Worm (Caenorhabditis elegans) whole organism, L2 larva: ENCODE measurements around the gene R08A2.5.

Experiments
- C34F6.9 ChIP-seq: fragments of 150-350 bp; optimal IDR thresholded peaks from 2 replicates; lab custom pipeline; 2014; ENCODE audit warnings: missing biosample characterization, missing genetic modification characterization
- F13H6.1 ChIP-seq: sonication (generic microtip); optimal IDR thresholded peaks from 2 replicates; lab custom pipeline; 2016; ENCODE audit warnings: missing genetic modification characterization, missing compliant biosample characterization
- R02D3.7 ChIP-seq: fragments of 150-350 bp; optimal IDR thresholded peaks from 2 replicates; lab custom pipeline; 2014; ENCODE audit warnings: missing biosample characterization, missing genetic modification characterization
- Y55F3AM.14 ChIP-seq: fragments of 200-800 bp; sonication (Bioruptor generic); optimal IDR thresholded peaks from 2 replicates; lab custom pipeline; 2018; ENCODE audit warnings: mild to moderate bottlenecking, missing genetic modification characterization, missing compliant biosample characterization
- ZK546.5 ChIP-seq: sonication (generic microtip); optimal IDR thresholded peaks from 2 replicates; lab custom pipeline; 2017; ENCODE audit warnings: missing biosample characterization, missing genetic modification characterization
- alr-1 ChIP-seq: fragments of 150-350 bp; optimal IDR thresholded peaks from 2 replicates; lab custom pipeline; 2014; ENCODE audit warnings: missing biosample characterization, missing genetic modification characterization
- aly-2 ChIP-seq: fragments of 150-350 bp; optimal IDR thresholded peaks from 2 replicates; lab custom pipeline; 2014; ENCODE audit warnings: missing biosample characterization, missing genetic modification characterization
- ama-1 ChIP-seq: fragments of 150-350 bp; optimal IDR thresholded peaks from 2 replicates; lab custom pipeline; 2018; ENCODE audit warnings: inconsistent platforms
- blmp-1 ChIP-seq: sonication (generic microtip); optimal IDR thresholded peaks from 2 replicates; lab custom pipeline; 2017; ENCODE audit warnings: missing genetic modification characterization, mild to moderate bottlenecking, missing compliant biosample characterization, antibody characterized with exemption, moderate library complexity; ENCODE audit not compliant: insufficient read depth
- ceh-16 ChIP-seq: fragments of 150-350 bp; optimal IDR thresholded peaks from 2 replicates; lab custom pipeline; 2014; ENCODE audit warnings: missing biosample characterization, missing genetic modification characterization
- crh-2 ChIP-seq: sonication (generic microtip); optimal IDR thresholded peaks from 2 replicates; lab custom pipeline; 2017; ENCODE audit warnings: missing biosample characterization, missing genetic modification characterization
- dmd-4 ChIP-seq: sonication (generic microtip); optimal IDR thresholded peaks from 2 replicates; lab custom pipeline; 2017; ENCODE audit warnings: missing biosample characterization, missing genetic modification characterization
- egl-27 ChIP-seq: sonication (generic microtip); optimal IDR thresholded peaks from 3 replicates; lab custom pipeline; 2017; ENCODE audit warnings: missing biosample characterization, missing genetic modification reagents, missing genetic modification characterization
- elt-1 ChIP-seq: fragments of 150-350 bp; optimal IDR thresholded peaks from 2 replicates; lab custom pipeline; 2014; ENCODE audit warnings: missing biosample characterization, missing genetic modification characterization
- elt-3 ChIP-seq: sonication (generic microtip); optimal IDR thresholded peaks from 2 replicates; lab custom pipeline; 2017; ENCODE audit warnings: missing biosample characterization, missing genetic modification characterization
- gmeb-1 ChIP-seq: fragments of 150-350 bp; optimal IDR thresholded peaks from 2 replicates; lab custom pipeline; 2014; ENCODE audit warnings: missing biosample characterization, missing genetic modification characterization
- lin-11 ChIP-seq: fragments of 150-350 bp; sonication (generic microtip); optimal IDR thresholded peaks from 2 replicates; lab custom pipeline; 2014; ENCODE audit warnings: missing biosample characterization, missing genetic modification characterization, inconsistent platforms, mixed read lengths
- lin-13 ChIP-seq: fragments of 150-350 bp; optimal IDR thresholded peaks from 2 replicates; lab custom pipeline; 2014; ENCODE audit warnings: missing biosample characterization, missing genetic modification reagents, missing genetic modification characterization
- lin-39 ChIP-seq: fragments of 150-350 bp; optimal IDR thresholded peaks from 2 replicates; lab custom pipeline; 2014; ENCODE audit warnings: missing biosample characterization, missing genetic modification reagents, missing genetic modification characterization
- lsy-2 ChIP-seq, 2 experiments: fragments of 150-350 bp in 1 of 2; sonication (generic microtip) in 1 of 2; optimal IDR thresholded peaks; 2 replicates each; lab custom pipeline; 2014 to 2017; ENCODE audit warnings: missing biosample characterization in 2 of 2, missing genetic modification characterization in 2 of 2
- mab-5 ChIP-seq: fragments of 150-350 bp; optimal IDR thresholded peaks from 2 replicates; lab custom pipeline; 2014; ENCODE audit warnings: missing biosample characterization, missing genetic modification characterization
- mbf-1 ChIP-seq: sonication (generic microtip); optimal IDR thresholded peaks from 2 replicates; lab custom pipeline; 2017; ENCODE audit warnings: missing biosample characterization, missing genetic modification characterization
- mdl-1 ChIP-seq, 2 experiments: fragments of 150-350 bp in 1 of 2; sonication (generic microtip) in 1 of 2; optimal IDR thresholded peaks; 2 replicates each; lab custom pipeline; 2017; ENCODE audit warnings: missing biosample characterization in 2 of 2, missing genetic modification characterization in 2 of 2
- nhr-11 ChIP-seq: fragments of 150-350 bp; optimal IDR thresholded peaks from 2 replicates; lab custom pipeline; 2014; ENCODE audit warnings: missing biosample characterization, missing genetic modification characterization
- nhr-12 ChIP-seq: fragments of 150-350 bp; optimal IDR thresholded peaks from 2 replicates; lab custom pipeline; 2014; ENCODE audit warnings: missing biosample characterization, missing genetic modification characterization
- nhr-129 ChIP-seq: fragments of 150-350 bp; optimal IDR thresholded peaks from 2 replicates; lab custom pipeline; 2014; ENCODE audit warnings: missing biosample characterization, missing genetic modification characterization
- nhr-21 ChIP-seq: fragments of 150-350 bp; optimal IDR thresholded peaks from 2 replicates; lab custom pipeline; 2014; ENCODE audit warnings: missing biosample characterization, missing genetic modification characterization
- nhr-23 ChIP-seq: fragments of 150-350 bp; optimal IDR thresholded peaks from 2 replicates; lab custom pipeline; 2014; ENCODE audit warnings: missing biosample characterization, missing genetic modification reagents, missing genetic modification characterization
- nhr-25 ChIP-seq: fragments of 150-350 bp; sonication (generic microtip); optimal IDR thresholded peaks from 3 replicates; lab custom pipeline; 2014; ENCODE audit warnings: missing biosample characterization, missing genetic modification characterization
- nhr-6 ChIP-seq: fragments of 150-350 bp; optimal IDR thresholded peaks from 2 replicates; lab custom pipeline; 2014; ENCODE audit warnings: missing biosample characterization, missing genetic modification characterization
- peb-1 ChIP-seq: fragments of 150-350 bp; optimal IDR thresholded peaks from 2 replicates; lab custom pipeline; 2014; ENCODE audit warnings: missing biosample characterization, missing genetic modification characterization
- sem-4 ChIP-seq: fragments of 150-350 bp; optimal IDR thresholded peaks from 2 replicates; lab custom pipeline; 2014; ENCODE audit warnings: missing biosample characterization, missing genetic modification reagents, missing genetic modification characterization
- sma-3 ChIP-seq: sonication (generic microtip); optimal IDR thresholded peaks from 2 replicates; lab custom pipeline; 2016; ENCODE audit warnings: missing genetic modification reagents, missing genetic modification characterization, missing compliant biosample characterization
- sma-9 ChIP-seq, 2 experiments: fragments of 150-350 bp in 1 of 2; sonication (generic microtip) in 1 of 2; optimal IDR thresholded peaks; 2 replicates each; lab custom pipeline; 2014 to 2016; ENCODE audit warnings: missing genetic modification characterization in 2 of 2, mild to moderate bottlenecking in 1 of 2, missing biosample characterization in 1 of 2, missing compliant biosample characterization in 1 of 2, missing genetic modification reagents in 1 of 2, moderate library complexity in 1 of 2
- snpc-4 ChIP-seq: fragments of 150-350 bp; optimal IDR thresholded peaks from 2 replicates; lab custom pipeline; 2014; ENCODE audit warnings: missing biosample characterization, missing genetic modification characterization
- unc-39 ChIP-seq: fragments of 150-350 bp; optimal IDR thresholded peaks from 2 replicates; lab custom pipeline; 2014; ENCODE audit warnings: missing biosample characterization, missing genetic modification characterization
- unc-55 ChIP-seq: fragments of 150-350 bp; sonication (generic microtip); optimal IDR thresholded peaks from 3 replicates; lab custom pipeline; 2014; ENCODE audit warnings: missing biosample characterization, missing genetic modification reagents, missing genetic modification characterization
- unc-62 ChIP-seq: fragments of 150-350 bp; optimal IDR thresholded peaks from 2 replicates; lab custom pipeline; 2014; ENCODE audit warnings: missing biosample characterization, missing genetic modification reagents, missing genetic modification characterization
- zag-1 ChIP-seq: fragments of 150-350 bp; optimal IDR thresholded peaks from 2 replicates; lab custom pipeline; 2014; ENCODE audit warnings: missing biosample characterization, missing genetic modification characterization
- ztf-4 ChIP-seq: fragments of 150-350 bp; optimal IDR thresholded peaks from 2 replicates; lab custom pipeline; 2014; ENCODE audit warnings: missing biosample characterization, missing genetic modification characterization

R08A2.5 gene

DNA sequence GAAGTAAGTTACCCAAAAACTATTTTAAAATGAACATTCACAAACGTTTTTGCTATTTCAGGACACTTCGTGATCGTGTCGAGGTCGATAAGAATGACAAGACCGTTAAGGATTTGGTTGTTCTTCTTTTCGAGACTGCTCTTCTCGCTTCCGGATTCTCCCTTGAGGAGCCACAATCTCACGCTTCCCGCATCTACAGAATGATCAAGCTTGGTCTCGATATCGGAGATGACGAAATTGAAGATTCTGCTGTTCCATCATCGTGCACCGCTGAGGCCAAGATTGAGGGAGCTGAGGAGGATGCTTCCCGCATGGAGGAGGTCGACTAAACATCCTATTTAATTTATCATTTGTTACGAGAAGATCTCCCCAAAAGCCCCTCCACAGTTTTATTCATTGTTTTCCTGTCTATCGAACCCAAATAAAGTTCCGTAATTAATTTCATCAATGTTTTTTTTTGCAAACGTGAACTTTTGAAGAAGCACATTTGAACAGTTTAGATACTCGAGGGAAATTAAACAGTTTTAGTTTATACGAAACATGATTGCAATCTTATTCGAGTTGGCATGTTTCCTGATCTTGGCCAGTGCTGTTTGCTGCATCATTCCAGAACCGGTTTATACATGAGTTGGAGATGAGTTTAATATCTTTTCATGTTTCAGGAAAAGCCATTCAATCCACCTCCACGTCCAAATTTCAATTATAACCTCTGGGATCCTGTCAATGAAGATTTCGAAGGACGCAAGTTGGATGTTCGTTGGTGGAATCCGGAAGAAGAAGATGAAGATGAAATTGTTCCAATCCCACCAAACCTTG is 24.1 kb upstream of the R08A2.5 start, which contains the start of gene C47E8.11 (continued):
- TF ChIP-seq peb-1 (no peak), mdl-1 (tag; optimal IDR thresholded peaks at IDR 0.05; lab: Kevin White, UChicago) (no peak), lin-13 (GFP tag; lab: Kevin White, UChicago) (peak; percentile 63), unc-62 (GFP tag; lab: Kevin White, UChicago) (no peak), alr-1 (tag; lab: Kevin White, UChicago) (no peak), Y55F3AM.14 (GFP tag; lab: Kevin White, UChicago) (no peak), elt-3 (tag; lab: Kevin White, UChicago) (no peak), blmp-1 (tag; lab: Kevin White, UChicago) (no peak), elt-1 (tag; lab: Kevin White, UChicago) (no peak), nhr-12 (tag; lab: Kevin White, UChicago) (peak; percentile 18), ztf-4 (tag; lab: Kevin White, UChicago) (peak; percentile 92), nhr-11 (tag; lab: Kevin White, UChicago) (no peak), unc-39 (no peak)
- TF ChIP-seq, all 48 proteins: peak for 17

DNA sequence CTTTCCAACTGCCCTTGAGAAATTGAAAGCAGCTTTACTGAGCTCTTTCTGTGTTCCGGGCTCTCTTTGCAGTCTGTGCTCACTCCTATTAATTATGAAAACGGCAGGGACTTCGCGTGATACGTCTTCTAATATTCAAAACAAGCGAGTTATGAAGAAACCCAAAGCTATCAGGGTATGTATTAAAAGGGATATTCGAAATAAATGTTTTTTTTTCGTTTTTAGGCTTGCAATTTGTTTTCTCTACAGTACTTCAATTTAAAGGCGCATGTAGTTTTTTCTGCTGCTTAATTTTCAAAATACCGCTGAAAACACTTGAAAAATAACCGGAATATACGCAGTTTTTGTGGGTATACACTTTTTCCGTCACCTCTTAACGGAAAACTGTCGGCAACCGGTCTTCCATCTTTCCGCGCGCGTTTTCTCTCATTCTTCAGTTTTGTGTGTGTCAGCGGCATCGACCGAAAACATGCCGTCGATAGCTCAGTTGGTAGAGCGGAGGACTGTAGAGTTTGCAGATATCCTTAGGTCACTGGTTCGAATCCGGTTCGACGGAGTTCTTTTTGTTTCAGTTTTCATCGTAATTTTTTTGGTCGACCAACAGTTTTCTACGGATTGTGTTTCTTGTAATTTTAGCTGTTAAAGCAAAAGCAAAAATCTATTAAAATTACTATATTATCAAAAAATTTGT is 23.2 kb upstream of the R08A2.5 start, which contains the start of gene gasr-8:
TSS of gene gasr-8 (plus strand) at position 51 of the 691 bp plus-strand sequence.
- TF ChIP-seq elt-3 (tag; lab: Kevin White, UChicago) (no peak), gmeb-1 (no peak), mab-5 (tag; lab: Kevin White, UChicago) (no peak), nhr-129 (tag; lab: Kevin White, UChicago) (no peak), sma-9 (GFP tag; optimal IDR thresholded peaks at IDR 0.05; lab: Kevin White, UChicago) (no peak), sma-9 (tag; optimal IDR thresholded peaks at IDR 0.05; lab: Kevin White, UChicago) (no peak), C34F6.9 (tag; lab: Kevin White, UChicago) (no peak)

DNA sequence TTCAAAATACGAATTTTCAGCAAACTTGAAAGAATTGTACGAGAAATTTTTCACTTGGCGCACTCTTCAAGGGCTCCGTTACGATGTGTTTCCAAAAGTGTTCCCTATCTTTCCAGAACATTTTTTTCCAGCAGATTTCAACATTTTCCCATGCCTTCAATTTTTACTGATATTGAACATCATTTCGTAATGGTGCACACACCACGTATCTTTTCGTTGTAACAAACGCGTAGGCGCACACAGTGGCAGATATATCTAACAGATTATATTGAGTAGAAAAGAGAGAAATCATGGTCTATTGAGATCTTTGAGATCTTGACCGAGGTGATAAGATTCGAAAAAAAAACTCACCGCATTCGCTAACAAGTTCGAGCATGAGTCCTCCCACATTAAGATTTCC is 16.7 kb upstream of the R08A2.5 start:
- TF ChIP-seq Y55F3AM.14 (GFP tag; lab: Kevin White, UChicago) (no peak), ztf-4 (tag; lab: Kevin White, UChicago) (no peak), lsy-2 (tag; optimal IDR thresholded peaks at IDR 0.05; lab: Kevin White, UChicago) (no peak), nhr-129 (tag; lab: Kevin White, UChicago) (no peak), sem-4 (tag; lab: Kevin White, UChicago) (no peak), mbf-1 (tag; lab: Kevin White, UChicago) (no peak), nhr-6 (tag; lab: Kevin White, UChicago) (no peak), nhr-21 (tag; lab: Kevin White, UChicago) (no peak), ceh-16 (no peak)

DNA sequence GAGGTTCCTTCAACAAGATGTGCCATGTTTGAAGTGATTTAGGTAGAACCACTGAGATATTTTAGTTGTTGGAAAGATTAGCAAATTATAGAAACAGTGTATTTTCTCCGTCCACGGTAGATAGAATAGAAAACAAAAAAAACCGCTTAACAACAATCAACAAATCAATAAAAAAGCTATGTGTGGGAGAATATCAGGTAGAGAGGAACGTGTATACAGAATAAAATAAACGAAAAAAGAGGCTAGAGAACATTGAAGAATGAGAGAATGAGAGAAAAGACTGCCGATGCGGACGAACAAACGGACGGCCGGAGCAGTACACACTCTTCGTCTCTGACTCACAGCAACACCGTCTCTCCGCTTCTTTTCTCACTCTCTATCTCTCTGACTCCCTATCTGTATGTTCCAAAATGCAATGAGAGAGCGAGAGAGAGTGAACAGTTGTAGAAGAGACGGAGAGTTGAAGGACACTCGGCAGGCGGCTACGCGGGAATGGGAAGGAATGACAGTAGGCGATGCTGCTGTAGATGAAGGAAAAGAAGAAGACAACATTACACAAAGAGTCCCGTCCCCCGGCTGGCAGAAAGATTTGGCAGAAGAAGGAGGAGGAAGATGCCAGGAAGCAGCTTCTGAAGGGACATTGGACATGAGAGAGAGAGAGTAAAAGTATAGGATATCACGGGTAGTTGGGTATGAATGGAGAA is 15.7 kb upstream of the R08A2.5 start, which contains the start of gene unc-112:
TSS of gene unc-112 (minus strand) at position 51 of the 704 bp plus-strand sequence.
- TF ChIP-seq ama-1 (lab: Kevin White, UChicago) (no peak), unc-55 (GFP tag; lab: Kevin White, UChicago) (peak; percentile 91), aly-2 (tag; lab: Kevin White, UChicago) (no peak), peb-1 (no peak), crh-2 (tag; lab: Kevin White, UChicago) (peak; percentile 56), sem-4 (tag; lab: Kevin White, UChicago) (peak; percentile 78), nhr-23 (tag; lab: Kevin White, UChicago) (no peak), Y55F3AM.14 (GFP tag; lab: Kevin White, UChicago) (peak; percentile 12), mab-5 (tag; lab: Kevin White, UChicago) (peak; percentile 8), alr-1 (tag; lab: Kevin White, UChicago) (no peak), R02D3.7 (tag; lab: Kevin White, UChicago) (no peak), nhr-12 (tag; lab: Kevin White, UChicago) (no peak), lin-11 (no peak), zag-1 (tag; lab: Kevin White, UChicago) (peak; percentile 52), dmd-4 (tag; lab: Kevin White, UChicago) (no peak), ztf-4 (tag; lab: Kevin White, UChicago) (peak; percentile 72), lsy-2 (tag; optimal IDR thresholded peaks at IDR 0.05; lab: Kevin White, UChicago) (peak in 1 of 2 experiments; percentile 77), elt-1 (tag; lab: Kevin White, UChicago) (no peak), nhr-25 (peak; percentile 71), lin-39 (tag; lab: Kevin White, UChicago) (peak; percentile 50), nhr-21 (tag; lab: Kevin White, UChicago) (no peak), snpc-4 (no peak), lin-13 (GFP tag; lab: Kevin White, UChicago) (peak; percentile 72), egl-27 (tag; lab: Kevin White, UChicago) (peak; percentile 17), ceh-16 (no peak), ZK546.5 (no peak), C34F6.9 (tag; lab: Kevin White, UChicago) (peak; percentile 86), sma-3 (GFP tag; lab: Kevin White, UChicago) (peak; percentile 42), blmp-1 (tag; lab: Kevin White, UChicago) (no peak), F13H6.1 (tag; lab: Kevin White, UChicago) (peak; percentile 92)
